Worm (Caenorhabditis elegans) whole organism, early embryonic: ENCODE measurements around the gene efn-4.

ENCODE experiments used
- B0310.2 ChIP-seq: sonication (generic microtip); optimal IDR thresholded peaks from 2 replicates; lab custom pipeline; 2016; ENCODE audit warnings: mild to moderate bottlenecking, missing genetic modification characterization, missing compliant biosample characterization
- F13C5.2 ChIP-seq: sonication (generic microtip); optimal IDR thresholded peaks from 2 replicates; lab custom pipeline; 2017; ENCODE audit warnings: mild to moderate bottlenecking, missing genetic modification characterization, inconsistent platforms, missing compliant biosample characterization
- aly-1 ChIP-seq: sonication (generic microtip); optimal IDR thresholded peaks from 2 replicates; lab custom pipeline; 2016; ENCODE audit warnings: missing genetic modification characterization, missing compliant biosample characterization
- ama-1 ChIP-seq: fragments of 150-350 bp; optimal IDR thresholded peaks from 2 replicates; lab custom pipeline; 2014
- ceh-13 ChIP-seq: fragments of 200-800 bp; sonication (Bioruptor generic); optimal IDR thresholded peaks from 2 replicates; lab custom pipeline; 2018; ENCODE audit warnings: mild to moderate bottlenecking, missing genetic modification characterization, missing compliant biosample characterization
- ceh-36 ChIP-seq: sonication (generic microtip); optimal IDR thresholded peaks from 2 replicates; lab custom pipeline; 2016; ENCODE audit warnings: missing genetic modification characterization, inconsistent platforms, missing compliant biosample characterization
- ets-7 ChIP-seq: sonication (generic microtip); optimal IDR thresholded peaks from 2 replicates; lab custom pipeline; 2016; ENCODE audit warnings: missing genotype, missing genetic modification characterization, missing compliant biosample characterization
- flt-1 ChIP-seq: fragments of 200-800 bp; sonication (Bioruptor generic); IDR thresholded peaks from 2 replicates; pipeline ENCODE4 v1.3.6; 2022; ENCODE audit warnings: missing genetic modification characterization, missing compliant biosample characterization
- hmbx-1 ChIP-seq: sonication (generic microtip); optimal IDR thresholded peaks from 2 replicates; lab custom pipeline; 2016; ENCODE audit warnings: mild to moderate bottlenecking, missing genetic modification characterization, missing compliant biosample characterization
- hmg-4 ChIP-seq: fragments of 200-800 bp; sonication (Bioruptor generic); optimal IDR thresholded peaks from 2 replicates; lab custom pipeline; 2018; ENCODE audit warnings: mild to moderate bottlenecking, missing genetic modification characterization, missing compliant biosample characterization
- hnd-1 ChIP-seq: sonication (generic microtip); optimal IDR thresholded peaks from 2 replicates; lab custom pipeline; 2016; ENCODE audit warnings: missing genetic modification characterization, missing compliant biosample characterization
- pes-1 ChIP-seq: fragments of 200-800 bp; sonication (Bioruptor generic); IDR thresholded peaks from 2 replicates; pipeline ENCODE4 v1.3.6; 2022; ENCODE audit warnings: missing genetic modification reagents, missing genetic modification characterization, missing compliant biosample characterization
- scrt-1 ChIP-seq: fragments of 200-800 bp; sonication (Bioruptor generic); IDR thresholded peaks from 2 replicates; pipeline ENCODE4 v1.3.6; 2022; ENCODE audit warnings: missing genetic modification characterization, missing compliant biosample characterization
- sea-1 ChIP-seq: fragments of 200-800 bp; sonication (Bioruptor generic); conservative IDR thresholded peaks from 2 replicates; pipeline ENCODE4 v1.3.6; 2022; ENCODE audit warnings: missing genetic modification characterization, missing compliant biosample characterization
- tbx-11 ChIP-seq: fragments of 200-800 bp; sonication (Bioruptor generic); IDR thresholded peaks from 2 replicates; pipeline ENCODE4 v1.3.6; 2022; ENCODE audit warnings: missing genetic modification characterization, missing compliant biosample characterization
- tbx-37 ChIP-seq: fragments of 200-800 bp; sonication (Bioruptor generic); conservative IDR thresholded peaks from 2 replicates; pipeline ENCODE4 v1.3.6; 2022; ENCODE audit warnings: missing genetic modification reagents, missing genetic modification characterization, missing compliant biosample characterization
- tra-4 ChIP-seq: sonication (generic microtip); optimal IDR thresholded peaks from 2 replicates; lab custom pipeline; 2017; ENCODE audit warnings: missing genetic modification characterization, missing compliant biosample characterization

Gene efn-4

DNA sequence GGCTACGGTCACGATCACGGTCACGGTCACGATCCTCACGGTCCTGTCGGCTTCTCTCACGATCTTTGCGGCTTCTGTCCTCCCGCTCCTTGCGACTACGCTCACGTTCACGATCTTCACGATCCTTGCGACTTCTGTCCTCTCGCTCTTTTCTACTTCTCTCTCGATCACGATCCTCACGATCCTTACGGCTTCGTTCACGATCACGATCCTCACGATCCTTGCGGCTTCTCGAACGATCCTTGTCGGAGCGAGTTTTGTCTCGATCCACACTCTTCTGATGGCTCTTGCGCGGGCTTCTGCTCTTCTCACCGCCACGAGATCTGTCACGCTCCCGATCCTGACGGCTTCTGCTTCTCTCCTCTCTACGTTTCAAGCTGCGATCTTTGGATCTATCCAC, 21.5 kb downstream of the efn-4 start:
- no peak for TF ChIP-seq flt-1 (GFP tag; lab: Robert Waterston, UW)
- TF ChIP-seq ceh-13 (GFP tag; lab: Kevin White, UChicago) = no peak
- no peak for TF ChIP-seq B0310.2
- TF ChIP-seq ceh-36 = no peak
- TF ChIP-seq tra-4 (tag; lab: Kevin White, UChicago) = no peak
- no peak for TF ChIP-seq tbx-11
- TF ChIP-seq F13C5.2 = no peak
- TF ChIP-seq hmbx-1 = no peak
- no peak for TF ChIP-seq tbx-37 (GFP tag; lab: Robert Waterston, UW)
- TF ChIP-seq aly-1 (tag; lab: Kevin White, UChicago) = no peak
- TF ChIP-seq pes-1 (GFP tag; lab: Robert Waterston, UW) = no peak

DNA sequence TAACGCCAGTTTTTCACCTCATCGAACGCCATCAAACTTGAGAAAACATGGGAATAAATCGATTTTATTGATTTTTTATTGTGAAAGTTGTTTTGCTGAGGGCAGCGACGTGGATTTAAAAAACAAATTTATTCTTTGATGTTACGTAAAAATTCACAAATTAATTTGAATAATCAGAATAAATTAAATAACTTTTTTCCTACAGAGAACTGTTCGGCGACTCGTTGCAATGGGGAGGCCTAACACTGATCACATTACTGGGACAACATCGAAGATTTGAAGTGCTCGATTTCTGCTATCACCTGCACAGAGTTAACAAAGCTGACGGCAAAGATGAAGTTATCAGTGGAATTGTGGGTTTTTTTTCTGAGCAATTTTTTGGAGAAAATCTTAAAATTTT, 23.1 kb downstream of the efn-4 start, which contains the start of gene F56A11.6:
TSS of gene F56A11.6 (minus strand) at position 101 of the 400 bp plus-strand sequence.
- TF ChIP-seq ets-7 (tag; lab: Kevin White, UChicago) (no peak), sea-1 (no peak), scrt-1 (no peak), aly-1 (tag; lab: Kevin White, UChicago) (no peak), tra-4 (tag; lab: Kevin White, UChicago) (no peak), pes-1 (GFP tag; lab: Robert Waterston, UW) (no peak), B0310.2 (no peak), hmg-4 (GFP tag; lab: Kevin White, UChicago) (no peak), hnd-1 (tag; lab: Kevin White, UChicago) (no peak), ceh-13 (GFP tag; lab: Kevin White, UChicago) (no peak), hmbx-1 (no peak), F13C5.2 (no peak), tbx-11 (no peak), ama-1 (no peak), flt-1 (GFP tag; lab: Robert Waterston, UW) (no peak), tbx-37 (GFP tag; lab: Robert Waterston, UW) (no peak)

- TF ChIP-seq scrt-1 = no peak
- no peak for TF ChIP-seq flt-1 (GFP tag; lab: Robert Waterston, UW)
- no peak for TF ChIP-seq hmg-4 (GFP tag; lab: Kevin White, UChicago)
- TF ChIP-seq aly-1 (tag; lab: Kevin White, UChicago) = no peak
- no peak for TF ChIP-seq ets-7 (tag; lab: Kevin White, UChicago)
- no peak for TF ChIP-seq pes-1 (GFP tag; lab: Robert Waterston, UW)
- no peak for TF ChIP-seq ama-1
- TF ChIP-seq ceh-36 = no peak
- TF ChIP-seq F13C5.2 = no peak
- no peak for TF ChIP-seq hmbx-1
Measured at ce11 chrIV:584039-584438, 25.0 kb downstream of the efn-4 start.

DNA sequence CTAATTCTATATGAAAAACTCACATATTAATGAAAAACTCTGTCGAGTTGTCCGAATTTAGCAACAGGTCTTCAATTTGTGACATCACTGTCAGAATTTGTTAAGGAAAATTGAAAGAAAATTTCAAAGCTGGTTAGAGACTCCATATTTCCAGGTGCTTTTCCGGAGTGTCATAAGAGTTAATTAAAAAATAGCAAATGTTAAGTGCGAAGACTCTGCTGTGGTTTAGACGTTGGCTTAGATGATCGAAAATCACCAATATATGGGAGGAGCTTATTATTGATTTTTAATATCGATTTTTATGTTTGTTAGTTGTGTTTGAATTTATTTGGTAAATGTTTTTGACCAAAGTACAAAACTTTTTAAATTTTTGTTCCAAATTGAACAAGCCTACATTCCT, 28.7 kb downstream of the efn-4 start, which contains the start of gene C18H7.12:
TSS of gene C18H7.12 (minus strand) at position 101 of the 400 bp plus-strand sequence.
- TF ChIP-seq ceh-36 (no peak), ets-7 (tag; lab: Kevin White, UChicago) (no peak), tbx-11 (no peak)

DNA sequence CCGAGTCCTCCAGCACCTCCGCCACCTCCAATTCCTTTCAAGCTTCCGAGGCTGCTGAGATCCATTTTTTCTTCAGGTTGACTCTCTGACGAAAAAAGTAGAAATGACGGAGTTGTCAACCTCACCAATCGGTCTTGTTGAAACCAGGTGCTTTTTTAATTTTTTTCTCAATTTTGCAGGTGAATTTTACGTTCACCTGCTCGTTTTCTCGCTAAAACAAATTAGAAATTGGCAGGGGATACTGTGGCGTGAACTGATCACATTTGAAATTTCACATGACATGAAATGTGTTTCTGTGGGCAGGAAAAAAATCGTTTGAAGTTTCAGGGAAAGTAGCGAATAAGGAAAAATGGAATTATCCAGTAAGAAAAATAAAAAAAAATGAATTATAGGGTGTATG, 33.3 kb downstream of the efn-4 start, which contains the start of gene C18H7.6:
TSS of gene C18H7.6 (minus strand) at position 104 of the 400 bp plus-strand sequence.
- TF ChIP-seq scrt-1 (no peak), F13C5.2 (no peak), ama-1 (no peak), hmbx-1 (no peak)

DNA sequence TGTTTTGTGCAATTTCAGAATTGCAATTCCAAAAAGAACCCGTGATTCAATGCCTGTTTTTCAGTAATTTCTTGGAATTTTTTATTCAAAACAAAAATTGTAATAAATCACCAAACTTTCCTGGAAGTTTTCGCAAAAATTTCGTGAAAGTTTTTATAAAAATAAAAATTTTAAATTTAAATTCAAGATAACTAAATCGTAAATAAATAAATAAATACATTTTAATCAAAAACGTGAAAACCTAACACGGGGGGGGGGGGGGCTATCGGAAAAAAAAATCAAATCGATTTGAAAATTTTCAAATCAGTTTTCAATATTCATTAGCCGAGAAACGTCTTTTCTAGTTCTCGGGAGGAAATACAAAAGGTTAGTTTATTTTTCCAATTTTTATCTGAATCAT, 34.0 kb downstream of the efn-4 start, which contains the start of gene C18H7.4:
TSS of gene C18H7.4 (plus strand) at position 301 of the 400 bp plus-strand sequence.
- no peak for TF ChIP-seq scrt-1
- no peak for TF ChIP-seq ceh-13 (GFP tag; lab: Kevin White, UChicago)
- TF ChIP-seq F13C5.2 = no peak

- TF ChIP-seq tra-4 (tag; lab: Kevin White, UChicago) = no peak
Measured at ce11 chrIV:594840-595239, 35.8 kb downstream of the efn-4 start.

- no peak for TF ChIP-seq hmbx-1
- no peak for TF ChIP-seq hmg-4 (GFP tag; lab: Kevin White, UChicago)
- no peak for TF ChIP-seq ceh-13 (GFP tag; lab: Kevin White, UChicago)
- TF ChIP-seq tbx-11 = no peak
- no peak for TF ChIP-seq tra-4 (tag; lab: Kevin White, UChicago)
- no peak for TF ChIP-seq flt-1 (GFP tag; lab: Robert Waterston, UW)
- no peak for TF ChIP-seq ceh-36
- no peak for TF ChIP-seq tbx-37 (GFP tag; lab: Robert Waterston, UW)
- TF ChIP-seq sea-1 = no peak
- no peak for TF ChIP-seq aly-1 (tag; lab: Kevin White, UChicago)
- TF ChIP-seq B0310.2 = no peak
- no peak for TF ChIP-seq hnd-1 (tag; lab: Kevin White, UChicago)
- no peak for TF ChIP-seq ama-1
- no peak for TF ChIP-seq F13C5.2
- no peak for TF ChIP-seq pes-1 (GFP tag; lab: Robert Waterston, UW)
- no peak for TF ChIP-seq ets-7 (tag; lab: Kevin White, UChicago)
Measured at ce11 chrIV:596292-596952, 37.4 kb downstream of the efn-4 start, which contains the start of the genes C18H7.7 and C18H7.11. Gene C18H7.7 (minus strand): TSS chrIV:596392. Gene C18H7.11 (plus strand): TSS chrIV:596902.

DNA sequence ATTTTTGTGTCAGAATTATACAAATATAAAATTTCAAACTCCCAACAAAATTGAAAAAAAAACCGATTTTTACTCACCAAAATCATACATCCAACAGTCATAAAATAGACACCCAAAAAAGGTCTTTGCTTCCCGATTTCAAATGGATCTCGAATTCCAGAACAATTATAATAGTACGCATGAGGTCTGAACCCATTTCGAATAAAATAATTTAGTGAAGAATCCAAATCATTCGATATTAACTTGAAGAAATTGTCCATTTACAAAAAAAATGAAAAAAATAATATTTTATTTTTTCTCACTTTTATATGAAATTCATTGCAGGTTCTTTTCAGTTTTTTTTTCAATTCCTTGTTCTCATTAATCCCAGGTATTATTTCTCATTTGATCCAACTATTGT, 42.6 kb downstream of the efn-4 start, which contains the start of gene srt-59:
TSS of gene srt-59 (minus strand) at position 101 of the 400 bp plus-strand sequence.
- no peak for TF ChIP-seq hmg-4 (GFP tag; lab: Kevin White, UChicago)
- TF ChIP-seq tbx-37 (GFP tag; lab: Robert Waterston, UW) = no peak
- no peak for TF ChIP-seq ama-1
- TF ChIP-seq ceh-13 (GFP tag; lab: Kevin White, UChicago) = no peak
- no peak for TF ChIP-seq F13C5.2
